Fruit fly (Drosophila melanogaster) whole organism, prepupa: ENCODE results near the gene CG42784.

Experiments used
- CG11902 ChIP-seq: fragments of 200-800 bp; sonication (Bioruptor generic); optimal IDR thresholded peaks from 3 replicates; lab custom pipeline; 2016; ENCODE audit warnings: missing biosample characterization, missing genetic modification characterization
- CG3032 ChIP-seq: fragments of 200-800 bp; optimal IDR thresholded peaks from 2 replicates; lab custom pipeline; 2019; ENCODE audit warnings: missing biosample characterization, mild to moderate bottlenecking, missing genetic modification characterization, moderate library complexity
- CG34406 ChIP-seq: fragments of 200-800 bp; sonication (Bioruptor generic); optimal IDR thresholded peaks from 3 replicates; lab custom pipeline; 2016; ENCODE audit warnings: missing biosample characterization, missing genetic modification characterization
- CG6163 ChIP-seq: fragments of 200-800 bp; sonication (Bioruptor generic); IDR thresholded peaks from 3 replicates; pipeline ENCODE4 v1.3.6; 2022; ENCODE audit warnings: missing biosample characterization, missing genetic modification characterization
- CG6792 ChIP-seq: fragments of 200-800 bp; sonication (Bioruptor generic); optimal IDR thresholded peaks from 3 replicates; lab custom pipeline; 2016; ENCODE audit warnings: missing biosample characterization, missing genetic modification characterization
- CG6808 ChIP-seq: fragments of 200-800 bp; sonication (Bioruptor generic); optimal IDR thresholded peaks from 3 replicates; lab custom pipeline; 2017; ENCODE audit warnings: missing biosample characterization, missing genetic modification characterization, mild to moderate bottlenecking, moderate library complexity, missing genetic modification reagents
- Hr39 ChIP-seq: fragments of 200-800 bp; sonication (Bioruptor generic); optimal IDR thresholded peaks from 2 replicates; lab custom pipeline; 2016; ENCODE audit warnings: missing biosample characterization, missing genetic modification characterization
- Lpt ChIP-seq: fragments of 200-800 bp; sonication (Bioruptor generic); optimal IDR thresholded peaks from 3 replicates; lab custom pipeline; 2016; ENCODE audit warnings: missing biosample characterization, missing genetic modification characterization
- net ChIP-seq: fragments of 200-800 bp; sonication (Bioruptor generic); optimal IDR thresholded peaks from 3 replicates; lab custom pipeline; 2016; ENCODE audit warnings: missing biosample characterization, missing genetic modification characterization
- pdm3 ChIP-seq: fragments of 200-800 bp; sonication (Bioruptor generic); optimal IDR thresholded peaks from 3 replicates; lab custom pipeline; 2016; ENCODE audit warnings: missing biosample characterization, missing genetic modification characterization

DNA sequence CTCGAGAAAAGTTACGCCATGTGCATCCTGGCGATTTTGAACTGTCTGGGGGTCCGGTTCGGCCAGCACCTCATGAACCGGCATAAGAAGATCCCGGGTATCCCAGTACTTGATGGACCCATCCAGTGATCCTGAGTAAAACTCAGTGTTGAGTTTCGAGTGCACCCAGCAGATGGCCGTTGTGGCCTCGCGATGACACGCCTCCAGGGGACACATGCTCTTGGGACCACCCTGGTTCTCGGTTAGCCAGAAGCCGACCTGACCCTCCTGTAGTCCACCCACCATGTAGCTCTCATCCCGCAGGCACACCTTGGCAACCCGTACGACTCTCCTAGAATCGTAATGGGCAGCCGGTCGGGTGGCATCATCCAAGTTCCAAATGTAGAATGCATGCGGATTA is 17.8 kb upstream of the CG42784 start:
- TF ChIP-seq CG3032 (no peak), CG11902 (no peak), Hr39 (GFP tag; lab: Kevin White, UChicago) (no peak), CG6808 (GFP tag; lab: Kevin White, UChicago) (no peak), Lpt (GFP tag; lab: Kevin White, UChicago) (no peak), CG6792 (no peak), pdm3 (GFP tag; lab: Kevin White, UChicago) (no peak), CG34406 (GFP tag; lab: Kevin White, UChicago) (no peak), net (GFP tag; lab: Kevin White, UChicago) (no peak), CG6163 (GFP tag; lab: Robert Waterston, UW) (no peak)
